Worm (Caenorhabditis elegans): Measurements from ENCODE around the gene F55F10.1.

Gene F55F10.1

DNA sequence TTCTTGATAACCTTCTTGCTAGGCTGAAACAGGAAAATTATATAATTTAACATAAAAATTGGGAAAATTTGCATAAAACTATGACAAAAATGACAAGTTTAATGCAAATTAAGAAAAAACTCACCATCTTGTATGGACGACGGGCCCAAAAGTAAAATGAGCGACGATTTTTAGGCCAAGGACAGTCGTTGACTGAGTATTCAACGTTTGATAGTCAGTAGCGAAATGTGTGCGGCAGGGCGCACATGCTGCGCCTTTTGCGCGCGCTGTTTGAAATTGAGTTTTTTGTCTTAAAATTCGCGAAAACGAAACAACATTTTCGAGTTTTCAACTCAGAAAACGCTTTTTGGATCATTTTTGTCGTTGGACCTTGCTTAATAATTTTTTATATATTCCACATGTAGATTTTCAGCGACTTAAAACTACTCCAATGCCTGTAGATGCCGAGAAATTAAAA is 29.8 kb downstream of the F55F10.1 start, which contains the start of the genes rpl-7A and set-21 (continued):
- TF ChIP-seq ztf-4 (tag; optimal IDR thresholded peaks at IDR 0.05), result no peak
- TF ChIP-seq elt-1 (tag; optimal IDR thresholded peaks at IDR 0.05), result peak; percentile 4
- peak; percentile 24 for TF ChIP-seq zag-1 (tag; optimal IDR thresholded peaks at IDR 0.05)
- peak; percentile 36 for TF ChIP-seq unc-62 (GFP tag; optimal IDR thresholded peaks at IDR 0.05)
- TF ChIP-seq ama-1 (optimal IDR thresholded peaks at IDR 0.05), result no peak
- peak; percentile 64 for TF ChIP-seq ceh-28 (tag; optimal IDR thresholded peaks at IDR 0.05)
- peak; percentile 86 for TF ChIP-seq elt-2 (tag; optimal IDR thresholded peaks at IDR 0.05)
- peak; percentile 86 for TF ChIP-seq snpc-4 (tag; optimal IDR thresholded peaks at IDR 0.05)
- no peak for TF ChIP-seq nhr-76 (tag; optimal IDR thresholded peaks at IDR 0.05)
- TF ChIP-seq nhr-237 (tag; optimal IDR thresholded peaks at IDR 0.05), result no peak

DNA sequence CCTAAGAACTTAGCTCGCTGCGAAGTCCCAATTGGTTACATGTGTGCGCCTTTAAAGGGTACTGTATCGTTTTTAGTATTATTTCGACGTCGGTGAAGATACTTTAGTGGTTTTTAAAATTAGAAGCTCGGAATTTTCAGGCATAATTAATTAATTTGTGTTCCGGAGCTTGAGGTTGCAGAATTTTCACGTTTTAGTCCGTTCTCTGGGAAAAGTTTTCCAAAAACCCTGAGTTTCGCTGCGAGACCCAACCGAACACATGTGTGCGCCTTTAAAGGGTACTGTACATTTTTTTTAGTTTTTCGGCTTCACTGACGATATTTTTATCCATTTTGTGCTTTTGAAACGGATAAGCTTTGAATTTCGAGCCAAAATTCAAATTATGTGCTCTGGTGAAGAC is 32.9 kb downstream of the F55F10.1 start:
- TF ChIP-seq lin-39 (tag; optimal IDR thresholded peaks at IDR 0.05), result no peak
- TF ChIP-seq egl-5 (tag; optimal IDR thresholded peaks at IDR 0.05), result no peak
- TF ChIP-seq elt-2 (tag; optimal IDR thresholded peaks at IDR 0.05), result no peak

DNA sequence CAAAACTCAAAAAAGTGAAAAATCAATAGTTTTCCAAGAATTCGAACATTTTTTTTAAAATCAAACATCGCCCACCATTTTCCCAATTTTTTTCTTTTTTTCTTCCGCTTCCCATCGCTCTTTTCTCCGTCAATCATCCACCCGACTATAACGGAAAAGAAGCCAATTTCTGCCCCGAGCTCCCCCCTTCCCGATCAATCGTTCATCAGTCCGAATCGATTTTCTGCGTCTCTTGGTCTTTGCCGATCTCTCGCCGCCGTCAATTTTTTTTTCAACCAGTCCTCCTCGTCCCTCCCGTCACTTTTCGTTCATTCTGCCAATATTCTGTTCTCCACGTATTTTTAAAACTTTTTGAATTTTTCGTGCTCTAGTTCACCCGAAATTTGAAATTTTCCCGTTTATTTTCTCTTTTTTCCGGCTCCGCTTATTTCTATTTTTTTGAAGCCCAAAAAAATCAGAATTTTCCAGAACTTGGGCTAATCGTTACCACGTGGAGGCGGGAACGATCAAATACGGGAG is 33.4 kb downstream of the F55F10.1 start, which contains the start of gene ell-1:
TSS of gene ell-1 (plus strand) at position 469 of the 519 bp plus-strand sequence.
- peak; percentile 18 for TF ChIP-seq pha-4 (tag; optimal IDR thresholded peaks at IDR 0.05)
- TF ChIP-seq elt-2 (tag; optimal IDR thresholded peaks at IDR 0.05), result no peak
- no peak for TF ChIP-seq zag-1 (tag; optimal IDR thresholded peaks at IDR 0.05)
- TF ChIP-seq nfya-1 (tag; optimal IDR thresholded peaks at IDR 0.05; ENCODE audit: insufficient read depth), result peak; percentile 3
- TF ChIP-seq pqm-1 (tag; optimal IDR thresholded peaks at IDR 0.05), result no peak
- peak; percentile 4 for TF ChIP-seq ceh-28 (tag; optimal IDR thresholded peaks at IDR 0.05)
- TF ChIP-seq ZK546.5 (tag; optimal IDR thresholded peaks at IDR 0.05), result no peak

DNA sequence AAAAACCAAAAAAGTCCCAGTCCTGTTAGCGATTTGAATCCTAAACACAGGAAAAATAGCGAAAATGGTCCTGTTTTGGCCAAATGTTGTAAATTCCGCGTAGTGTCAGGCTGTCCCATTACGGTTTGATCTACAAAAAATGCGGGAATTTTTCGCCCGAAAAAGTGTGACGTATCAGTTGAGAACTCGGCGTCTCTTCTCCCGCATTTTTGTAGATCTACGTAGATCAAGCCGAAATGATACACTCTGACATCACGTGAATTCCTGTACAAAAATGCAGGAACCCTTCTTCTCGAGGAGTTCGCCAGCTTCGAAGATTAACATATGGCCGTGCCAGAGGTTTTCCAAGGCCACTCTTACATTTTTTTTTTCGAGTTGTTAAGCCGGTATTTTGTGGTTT is 34.9 kb downstream of the F55F10.1 start:
- TF ChIP-seq nhr-23 (tag; optimal IDR thresholded peaks at IDR 0.05) (no peak), pha-4 (tag; optimal IDR thresholded peaks at IDR 0.05) (no peak), egl-27 (tag; optimal IDR thresholded peaks at IDR 0.05) (no peak), ceh-9 (tag; optimal IDR thresholded peaks at IDR 0.05) (no peak), elt-3 (tag; optimal IDR thresholded peaks at IDR 0.05) (no peak), skn-1 (tag; optimal IDR thresholded peaks at IDR 0.05) (no peak), R02D3.7 (tag; optimal IDR thresholded peaks at IDR 0.05) (no peak), pqm-1 (tag; optimal IDR thresholded peaks at IDR 0.05) (no peak), ztf-4 (tag; optimal IDR thresholded peaks at IDR 0.05) (no peak), nhr-67 (tag; optimal IDR thresholded peaks at IDR 0.05) (no peak), nhr-28 (tag; optimal IDR thresholded peaks at IDR 0.05) (no peak), ZK546.5 (tag; optimal IDR thresholded peaks at IDR 0.05) (no peak), ceh-16 (tag; optimal IDR thresholded peaks at IDR 0.05) (no peak), lsy-12 (tag; optimal IDR thresholded peaks at IDR 0.05) (no peak), ama-1 (optimal IDR thresholded peaks at IDR 0.05) (no peak), ceh-28 (tag; optimal IDR thresholded peaks at IDR 0.05) (no peak)

DNA sequence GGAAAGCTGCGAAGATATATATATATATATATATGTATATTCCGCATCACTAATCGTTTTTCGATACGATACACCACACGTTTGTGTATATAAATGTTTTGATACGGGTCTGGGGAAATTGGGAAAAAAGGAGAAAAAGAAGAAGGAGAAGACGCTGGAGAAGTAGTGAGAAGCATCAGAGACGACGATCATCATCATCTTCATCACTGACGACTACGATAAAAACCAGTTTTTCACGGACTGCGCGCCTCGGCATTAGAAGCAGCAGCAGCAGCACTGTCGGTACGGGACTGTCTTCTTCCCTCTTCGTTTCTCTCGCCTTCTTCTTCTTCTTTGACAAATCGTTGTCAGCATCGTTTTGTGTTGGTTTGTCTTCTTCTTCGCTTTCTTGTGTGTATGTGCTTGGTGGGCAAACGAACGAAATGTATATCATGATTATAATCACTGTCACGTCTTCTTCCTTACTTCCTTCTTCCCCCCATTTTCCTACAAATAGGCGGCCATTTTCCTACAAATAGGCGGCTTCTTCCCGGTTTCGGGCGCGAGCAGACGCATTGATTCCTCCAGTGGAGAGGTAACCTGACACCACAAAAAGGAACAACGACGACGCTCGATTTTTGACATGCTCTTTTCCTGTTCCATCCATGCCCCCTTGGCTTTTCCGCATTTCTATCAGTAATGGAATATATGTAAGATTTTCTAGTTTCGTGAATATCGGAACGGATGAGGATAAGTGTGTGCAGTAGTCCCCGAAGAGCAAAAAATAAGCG is 35.6 kb downstream of the F55F10.1 start:
- peak; percentile 89 for TF ChIP-seq nhr-25 (tag; optimal IDR thresholded peaks at IDR 0.05)
- peak; percentile 53 for TF ChIP-seq nhr-23 (tag; optimal IDR thresholded peaks at IDR 0.05)
- no peak for TF ChIP-seq unc-39 (tag; optimal IDR thresholded peaks at IDR 0.05)
- no peak for TF ChIP-seq hmg-11 (tag; optimal IDR thresholded peaks at IDR 0.05)
- no peak for TF ChIP-seq unc-62 (GFP tag; optimal IDR thresholded peaks at IDR 0.05)
- no peak for TF ChIP-seq fkh-2 (tag; optimal IDR thresholded peaks at IDR 0.05)
- TF ChIP-seq nhr-43 (tag; optimal IDR thresholded peaks at IDR 0.05; ENCODE audit: poor library complexity, severe bottlenecking), result peak; percentile 68
- no peak for TF ChIP-seq lin-39 (tag; optimal IDR thresholded peaks at IDR 0.05)
- no peak for TF ChIP-seq tbx-2 (tag; optimal IDR thresholded peaks at IDR 0.05)
- TF ChIP-seq mml-1 (tag; optimal IDR thresholded peaks at IDR 0.05), result no peak
- TF ChIP-seq egl-27 (tag; optimal IDR thresholded peaks at IDR 0.05), result no peak
- TF ChIP-seq skn-1 (tag; optimal IDR thresholded peaks at IDR 0.05), result no peak
- TF ChIP-seq pqm-1 (tag; optimal IDR thresholded peaks at IDR 0.05), result no peak
- no peak for TF ChIP-seq lin-15B (tag; optimal IDR thresholded peaks at IDR 0.05)
- no peak for TF ChIP-seq ceh-9 (tag; optimal IDR thresholded peaks at IDR 0.05)
- no peak for TF ChIP-seq nhr-28 (tag; optimal IDR thresholded peaks at IDR 0.05)
- TF ChIP-seq eor-1 (tag; optimal IDR thresholded peaks at IDR 0.05), result no peak
